Worm (Caenorhabditis elegans) whole organism, early embryonic: ENCODE results near the gene T23F6.5.

Experiments
- B0310.2 ChIP-seq: sonication (generic microtip); optimal IDR thresholded peaks from 2 replicates; lab custom pipeline; 2016; ENCODE audit warnings: mild to moderate bottlenecking, missing genetic modification characterization, missing compliant biosample characterization
- F13C5.2 ChIP-seq: sonication (generic microtip); optimal IDR thresholded peaks from 2 replicates; lab custom pipeline; 2017; ENCODE audit warnings: mild to moderate bottlenecking, missing genetic modification characterization, inconsistent platforms, missing compliant biosample characterization
- aly-1 ChIP-seq: sonication (generic microtip); optimal IDR thresholded peaks from 2 replicates; lab custom pipeline; 2016; ENCODE audit warnings: missing genetic modification characterization, missing compliant biosample characterization
- ama-1 ChIP-seq: fragments of 150-350 bp; optimal IDR thresholded peaks from 2 replicates; lab custom pipeline; 2014
- ceh-13 ChIP-seq: fragments of 200-800 bp; sonication (Bioruptor generic); optimal IDR thresholded peaks from 2 replicates; lab custom pipeline; 2018; ENCODE audit warnings: mild to moderate bottlenecking, missing genetic modification characterization, missing compliant biosample characterization
- ceh-36 ChIP-seq: sonication (generic microtip); optimal IDR thresholded peaks from 2 replicates; lab custom pipeline; 2016; ENCODE audit warnings: missing genetic modification characterization, inconsistent platforms, missing compliant biosample characterization
- ets-7 ChIP-seq: sonication (generic microtip); optimal IDR thresholded peaks from 2 replicates; lab custom pipeline; 2016; ENCODE audit warnings: missing genotype, missing genetic modification characterization, missing compliant biosample characterization
- flt-1 ChIP-seq: fragments of 200-800 bp; sonication (Bioruptor generic); IDR thresholded peaks from 2 replicates; pipeline ENCODE4 v1.3.6; 2022; ENCODE audit warnings: missing genetic modification characterization, missing compliant biosample characterization
- hmbx-1 ChIP-seq: sonication (generic microtip); optimal IDR thresholded peaks from 2 replicates; lab custom pipeline; 2016; ENCODE audit warnings: mild to moderate bottlenecking, missing genetic modification characterization, missing compliant biosample characterization
- hmg-4 ChIP-seq: fragments of 200-800 bp; sonication (Bioruptor generic); optimal IDR thresholded peaks from 2 replicates; lab custom pipeline; 2018; ENCODE audit warnings: mild to moderate bottlenecking, missing genetic modification characterization, missing compliant biosample characterization
- hnd-1 ChIP-seq: sonication (generic microtip); optimal IDR thresholded peaks from 2 replicates; lab custom pipeline; 2016; ENCODE audit warnings: missing genetic modification characterization, missing compliant biosample characterization
- pes-1 ChIP-seq: fragments of 200-800 bp; sonication (Bioruptor generic); IDR thresholded peaks from 2 replicates; pipeline ENCODE4 v1.3.6; 2022; ENCODE audit warnings: missing genetic modification reagents, missing genetic modification characterization, missing compliant biosample characterization
- scrt-1 ChIP-seq: fragments of 200-800 bp; sonication (Bioruptor generic); IDR thresholded peaks from 2 replicates; pipeline ENCODE4 v1.3.6; 2022; ENCODE audit warnings: missing genetic modification characterization, missing compliant biosample characterization
- sea-1 ChIP-seq: fragments of 200-800 bp; sonication (Bioruptor generic); conservative IDR thresholded peaks from 2 replicates; pipeline ENCODE4 v1.3.6; 2022; ENCODE audit warnings: missing genetic modification characterization, missing compliant biosample characterization
- tbx-11 ChIP-seq: fragments of 200-800 bp; sonication (Bioruptor generic); IDR thresholded peaks from 2 replicates; pipeline ENCODE4 v1.3.6; 2022; ENCODE audit warnings: missing genetic modification characterization, missing compliant biosample characterization
- tbx-37 ChIP-seq: fragments of 200-800 bp; sonication (Bioruptor generic); conservative IDR thresholded peaks from 2 replicates; pipeline ENCODE4 v1.3.6; 2022; ENCODE audit warnings: missing genetic modification reagents, missing genetic modification characterization, missing compliant biosample characterization
- tra-4 ChIP-seq: sonication (generic microtip); optimal IDR thresholded peaks from 2 replicates; lab custom pipeline; 2017; ENCODE audit warnings: missing genetic modification characterization, missing compliant biosample characterization

Gene T23F6.5

ce11 chrIV:12771414-12771813, 30.1 kb upstream of the T23F6.5 start:
- TF ChIP-seq ceh-36 (tag; lab: Kevin White, UChicago) = no peak
- TF ChIP-seq hmg-4 (GFP tag; lab: Kevin White, UChicago) = no peak
- TF ChIP-seq ama-1 (lab: Kevin White, UChicago) = no peak
- no peak for TF ChIP-seq aly-1 (tag; lab: Kevin White, UChicago)
- TF ChIP-seq pes-1 (GFP tag; lab: Robert Waterston, UW) = no peak
- no peak for TF ChIP-seq tbx-37
- TF ChIP-seq tra-4 (tag; lab: Kevin White, UChicago) = no peak
- no peak for TF ChIP-seq ets-7 (tag; lab: Kevin White, UChicago)
- TF ChIP-seq F13C5.2 = no peak
- no peak for TF ChIP-seq B0310.2 (tag; lab: Kevin White, UChicago)
- TF ChIP-seq sea-1 (GFP tag; lab: Robert Waterston, UW) = no peak
- TF ChIP-seq hnd-1 (tag; lab: Kevin White, UChicago) = no peak
- TF ChIP-seq ceh-13 (GFP tag; lab: Kevin White, UChicago) = no peak
- no peak for TF ChIP-seq hmbx-1 (tag; lab: Kevin White, UChicago)
- TF ChIP-seq flt-1 (GFP tag; lab: Robert Waterston, UW) = no peak
- TF ChIP-seq scrt-1 (GFP tag; lab: Robert Waterston, UW) = no peak
- TF ChIP-seq tbx-11 (GFP tag; lab: Robert Waterston, UW) = no peak

ce11 chrIV:12765067-12765466, 23.7 kb upstream of the T23F6.5 start, which contains the start of gene ZK897.10:
Gene ZK897.10 (plus strand): TSS chrIV:12765351.
- TF ChIP-seq tbx-11 (GFP tag; lab: Robert Waterston, UW) (no peak), ets-7 (tag; lab: Kevin White, UChicago) (no peak), tra-4 (tag; lab: Kevin White, UChicago) (no peak), ceh-36 (tag; lab: Kevin White, UChicago) (no peak), ceh-13 (GFP tag; lab: Kevin White, UChicago) (no peak), B0310.2 (tag; lab: Kevin White, UChicago) (no peak), pes-1 (GFP tag; lab: Robert Waterston, UW) (no peak), tbx-37 (no peak), sea-1 (GFP tag; lab: Robert Waterston, UW) (no peak), ama-1 (lab: Kevin White, UChicago) (no peak), hmg-4 (GFP tag; lab: Kevin White, UChicago) (no peak), F13C5.2 (no peak), aly-1 (tag; lab: Kevin White, UChicago) (no peak), flt-1 (GFP tag; lab: Robert Waterston, UW) (no peak), hmbx-1 (tag; lab: Kevin White, UChicago) (no peak), scrt-1 (GFP tag; lab: Robert Waterston, UW) (no peak), hnd-1 (tag; lab: Kevin White, UChicago) (no peak)

- TF ChIP-seq ama-1 (lab: Kevin White, UChicago) (no peak), flt-1 (GFP tag; lab: Robert Waterston, UW) (no peak), sea-1 (GFP tag; lab: Robert Waterston, UW) (no peak), pes-1 (GFP tag; lab: Robert Waterston, UW) (no peak), aly-1 (tag; lab: Kevin White, UChicago) (no peak), hnd-1 (tag; lab: Kevin White, UChicago) (no peak)
These were observed 21.4 kb upstream of the T23F6.5 start for ce11 chrIV:12762782-12763181.

- TF ChIP-seq flt-1 (GFP tag; lab: Robert Waterston, UW) (no peak), tra-4 (tag; lab: Kevin White, UChicago) (no peak), scrt-1 (GFP tag; lab: Robert Waterston, UW) (no peak), pes-1 (GFP tag; lab: Robert Waterston, UW) (no peak), hnd-1 (tag; lab: Kevin White, UChicago) (no peak), hmg-4 (GFP tag; lab: Kevin White, UChicago) (no peak), aly-1 (tag; lab: Kevin White, UChicago) (no peak), B0310.2 (tag; lab: Kevin White, UChicago) (no peak), hmbx-1 (tag; lab: Kevin White, UChicago) (no peak), tbx-37 (no peak), ets-7 (tag; lab: Kevin White, UChicago) (no peak), tbx-11 (GFP tag; lab: Robert Waterston, UW) (no peak)
These were observed 16.1 kb upstream of the T23F6.5 start, which contains the start of gene flp-9 for ce11 chrIV:12757470-12757869. Gene flp-9 (minus strand): TSS chrIV:12757570.

ce11 chrIV:12755641-12756040, 14.3 kb upstream of the T23F6.5 start:
- TF ChIP-seq hmbx-1 (tag; lab: Kevin White, UChicago) (no peak), sea-1 (GFP tag; lab: Robert Waterston, UW) (no peak), ama-1 (lab: Kevin White, UChicago) (no peak), tbx-11 (GFP tag; lab: Robert Waterston, UW) (no peak)

- TF ChIP-seq flt-1 (GFP tag; lab: Robert Waterston, UW) = no peak
- TF ChIP-seq ceh-13 (GFP tag; lab: Kevin White, UChicago) = no peak
- no peak for TF ChIP-seq hnd-1 (tag; lab: Kevin White, UChicago)
- TF ChIP-seq tra-4 (tag; lab: Kevin White, UChicago) = no peak
- TF ChIP-seq hmbx-1 (tag; lab: Kevin White, UChicago) = no peak
- TF ChIP-seq tbx-11 (GFP tag; lab: Robert Waterston, UW) = no peak
These were observed 12.8 kb upstream of the T23F6.5 start for ce11 chrIV:12754170-12754569.

- TF ChIP-seq B0310.2 (tag; lab: Kevin White, UChicago) = no peak
- TF ChIP-seq flt-1 (GFP tag; lab: Robert Waterston, UW) = no peak
- no peak for TF ChIP-seq ets-7 (tag; lab: Kevin White, UChicago)
- TF ChIP-seq ceh-13 (GFP tag; lab: Kevin White, UChicago) = no peak
- no peak for TF ChIP-seq tbx-11 (GFP tag; lab: Robert Waterston, UW)
- TF ChIP-seq aly-1 (tag; lab: Kevin White, UChicago) = no peak
- TF ChIP-seq hmg-4 (GFP tag; lab: Kevin White, UChicago) = no peak
- TF ChIP-seq hmbx-1 (tag; lab: Kevin White, UChicago) = no peak
- no peak for TF ChIP-seq scrt-1 (GFP tag; lab: Robert Waterston, UW)
- no peak for TF ChIP-seq tra-4 (tag; lab: Kevin White, UChicago)
- TF ChIP-seq pes-1 (GFP tag; lab: Robert Waterston, UW) = no peak
- TF ChIP-seq F13C5.2 = no peak
- no peak for TF ChIP-seq sea-1 (GFP tag; lab: Robert Waterston, UW)
- no peak for TF ChIP-seq ceh-36 (tag; lab: Kevin White, UChicago)
- TF ChIP-seq hnd-1 (tag; lab: Kevin White, UChicago) = no peak
- TF ChIP-seq tbx-37 = no peak
- no peak for TF ChIP-seq ama-1 (lab: Kevin White, UChicago)
These were observed 7.4 kb upstream of the T23F6.5 start for ce11 chrIV:12748760-12749159.
